Fruit fly (Drosophila melanogaster) whole organism, prepupa: ENCODE results near the gene beat-IIb.

Source experiments
- CG10631 ChIP-seq: fragments of 200-800 bp; sonication (Bioruptor generic); optimal IDR thresholded peaks from 2 replicates; lab custom pipeline; 2016; ENCODE audit warnings: missing biosample characterization, missing genetic modification characterization
- CG10669 ChIP-seq: fragments of 200-800 bp; sonication (Bioruptor generic); optimal IDR thresholded peaks from 3 replicates; lab custom pipeline; 2018; ENCODE audit warnings: missing biosample characterization, mild to moderate bottlenecking, missing genetic modification characterization, moderate library complexity
- CG11294 ChIP-seq: fragments of 200-800 bp; sonication (Bioruptor generic); IDR thresholded peaks from 2 replicates; pipeline ENCODE4 v1.3.6; 2022; ENCODE audit warnings: missing biosample characterization, missing genetic modification characterization
- CG11762 ChIP-seq: fragments of 200-800 bp; sonication (Bioruptor generic); optimal IDR thresholded peaks from 3 replicates; lab custom pipeline; 2016; ENCODE audit warnings: missing biosample characterization, missing genetic modification characterization; ENCODE audit not compliant: insufficient read depth
- CG11902 ChIP-seq: fragments of 200-800 bp; sonication (Bioruptor generic); optimal IDR thresholded peaks from 3 replicates; lab custom pipeline; 2016; ENCODE audit warnings: missing biosample characterization, missing genetic modification characterization
- CG1621 ChIP-seq: fragments of 200-800 bp; sonication (Bioruptor generic); optimal IDR thresholded peaks from 3 replicates; lab custom pipeline; 2018; ENCODE audit warnings: missing biosample characterization, mild to moderate bottlenecking, missing genetic modification characterization
- CG3032 ChIP-seq: fragments of 200-800 bp; optimal IDR thresholded peaks from 2 replicates; lab custom pipeline; 2019; ENCODE audit warnings: missing biosample characterization, mild to moderate bottlenecking, missing genetic modification characterization, moderate library complexity
- CG31627 ChIP-seq: fragments of 200-800 bp; sonication (Bioruptor generic); optimal IDR thresholded peaks from 3 replicates; lab custom pipeline; 2016; ENCODE audit warnings: missing biosample characterization, missing genetic modification characterization
- CG32006 ChIP-seq: fragments of 200-800 bp; sonication (Bioruptor generic); optimal IDR thresholded peaks from 3 replicates; lab custom pipeline; 2017; ENCODE audit warnings: missing biosample characterization, mild to moderate bottlenecking, missing genetic modification characterization
- CG34406 ChIP-seq: fragments of 200-800 bp; sonication (Bioruptor generic); optimal IDR thresholded peaks from 3 replicates; lab custom pipeline; 2016; ENCODE audit warnings: missing biosample characterization, missing genetic modification characterization
- CG3919 ChIP-seq: fragments of 200-800 bp; sonication (Bioruptor generic); optimal IDR thresholded peaks from 3 replicates; lab custom pipeline; 2016; ENCODE audit warnings: missing biosample characterization, missing genetic modification characterization
- CG4318 ChIP-seq: fragments of 200-800 bp; sonication (Bioruptor generic); optimal IDR thresholded peaks from 3 replicates; lab custom pipeline; 2017; ENCODE audit warnings: missing biosample characterization, mild to moderate bottlenecking, missing genetic modification characterization
- CG6163 ChIP-seq: fragments of 200-800 bp; sonication (Bioruptor generic); IDR thresholded peaks from 3 replicates; pipeline ENCODE4 v1.3.6; 2022; ENCODE audit warnings: missing biosample characterization, missing genetic modification characterization
- CG6276 ChIP-seq: fragments of 200-800 bp; sonication (Bioruptor generic); optimal IDR thresholded peaks from 2 replicates; lab custom pipeline; 2017; ENCODE audit warnings: missing biosample characterization, mild to moderate bottlenecking, missing genetic modification characterization
- CG6808 ChIP-seq: fragments of 200-800 bp; sonication (Bioruptor generic); optimal IDR thresholded peaks from 3 replicates; lab custom pipeline; 2017; ENCODE audit warnings: missing biosample characterization, missing genetic modification characterization, mild to moderate bottlenecking, moderate library complexity, missing genetic modification reagents
- CG6854 ChIP-seq: fragments of 200-800 bp; sonication (Bioruptor generic); optimal IDR thresholded peaks from 2 replicates; lab custom pipeline; 2017; ENCODE audit warnings: missing biosample characterization, mild to moderate bottlenecking, missing genetic modification characterization
- CG7368 ChIP-seq: fragments of 200-800 bp; sonication (Bioruptor generic); optimal IDR thresholded peaks from 3 replicates; lab custom pipeline; 2016; ENCODE audit warnings: missing biosample characterization, missing genetic modification characterization
- CG8119 ChIP-seq: fragments of 200-800 bp; sonication (Bioruptor generic); IDR thresholded peaks from 3 replicates; pipeline ENCODE4 v1.3.6; 2022; ENCODE audit warnings: missing biosample characterization, missing genetic modification characterization
- CG8632 ChIP-seq: fragments of 200-800 bp; sonication (Bioruptor generic); optimal IDR thresholded peaks from 3 replicates; lab custom pipeline; 2016; ENCODE audit warnings: missing biosample characterization, missing genetic modification characterization
- CG9139 ChIP-seq: fragments of 200-800 bp; sonication (Bioruptor generic); optimal IDR thresholded peaks from 3 replicates; lab custom pipeline; 2017; ENCODE audit warnings: missing biosample characterization, mild to moderate bottlenecking, missing genetic modification characterization
- Eip75B ChIP-seq: fragments of 200-800 bp; sonication (Bioruptor generic); optimal IDR thresholded peaks from 3 replicates; lab custom pipeline; 2016; ENCODE audit warnings: missing biosample characterization, missing genetic modification characterization
- Eip78C ChIP-seq: fragments of 200-800 bp; sonication (Bioruptor generic); peaks from one replicate; lab custom pipeline; 2016; ENCODE audit warnings: missing biosample characterization, missing genetic modification characterization
- Ets21C ChIP-seq: fragments of 200-800 bp; sonication (Bioruptor generic); optimal IDR thresholded peaks from 3 replicates; lab custom pipeline; 2016; ENCODE audit warnings: missing biosample characterization, missing genetic modification characterization
- Ets96B ChIP-seq: fragments of 200-800 bp; optimal IDR thresholded peaks from 2 replicates; lab custom pipeline; 2019; ENCODE audit warnings: missing biosample characterization, mild to moderate bottlenecking, missing genetic modification characterization, moderate library complexity
- Hr38 ChIP-seq: sonication (Bioruptor generic); optimal IDR thresholded peaks from 2 replicates; lab custom pipeline; 2016; ENCODE audit warnings: missing biosample characterization, missing genetic modification characterization
- Hr39 ChIP-seq: fragments of 200-800 bp; sonication (Bioruptor generic); optimal IDR thresholded peaks from 2 replicates; lab custom pipeline; 2016; ENCODE audit warnings: missing biosample characterization, missing genetic modification characterization
- Hr4 ChIP-seq: fragments of 200-800 bp; sonication (Bioruptor generic); optimal IDR thresholded peaks from 3 replicates; lab custom pipeline; 2016; ENCODE audit warnings: missing biosample characterization, missing genetic modification characterization
- Lpt ChIP-seq: fragments of 200-800 bp; sonication (Bioruptor generic); optimal IDR thresholded peaks from 3 replicates; lab custom pipeline; 2016; ENCODE audit warnings: missing biosample characterization, missing genetic modification characterization
- Met ChIP-seq: fragments of 200-800 bp; sonication (Bioruptor generic); optimal IDR thresholded peaks from 3 replicates; lab custom pipeline; 2016; ENCODE audit warnings: missing biosample characterization, missing genetic modification characterization
- OdsH ChIP-seq: fragments of 200-800 bp; sonication (Bioruptor generic); optimal IDR thresholded peaks from 3 replicates; lab custom pipeline; 2016; ENCODE audit warnings: missing biosample characterization, missing genetic modification characterization
- Smox ChIP-seq: fragments of 200-800 bp; sonication (Bioruptor generic); optimal IDR thresholded peaks from 3 replicates; lab custom pipeline; 2016; ENCODE audit warnings: missing biosample characterization, missing genetic modification characterization
- Sox102F ChIP-seq: fragments of 200-800 bp; sonication (Bioruptor generic); optimal IDR thresholded peaks from 2 replicates; lab custom pipeline; 2016; ENCODE audit warnings: missing biosample characterization, mild to moderate bottlenecking, missing genetic modification characterization
- Sox15 ChIP-seq: fragments of 200-800 bp; sonication (Bioruptor generic); optimal IDR thresholded peaks from 3 replicates; lab custom pipeline; 2016; ENCODE audit warnings: missing biosample characterization, missing genetic modification characterization
- achi ChIP-seq: fragments of 200-800 bp; sonication (Bioruptor generic); optimal IDR thresholded peaks from 3 replicates; lab custom pipeline; 2016; ENCODE audit warnings: missing biosample characterization, missing genetic modification characterization
- acj6 ChIP-seq: fragments of 200-800 bp; sonication (Bioruptor generic); optimal IDR thresholded peaks from 3 replicates; lab custom pipeline; 2016; ENCODE audit warnings: missing biosample characterization, missing genetic modification characterization
- cyc ChIP-seq: fragments of 200-800 bp; sonication (Bioruptor generic); optimal IDR thresholded peaks from 3 replicates; lab custom pipeline; 2016; ENCODE audit warnings: missing biosample characterization, missing genetic modification characterization
- dac ChIP-seq: fragments of 200-800 bp; sonication (Bioruptor generic); optimal IDR thresholded peaks from 2 replicates; lab custom pipeline; 2017; ENCODE audit warnings: missing biosample characterization, mild to moderate bottlenecking, missing genetic modification characterization
- dsx ChIP-seq: fragments of 200-800 bp; optimal IDR thresholded peaks from 3 replicates; lab custom pipeline; 2019; ENCODE audit warnings: missing biosample characterization, mild to moderate bottlenecking, missing genetic modification characterization, moderate library complexity; ENCODE audit not compliant: poor library complexity, severe bottlenecking
- fd59A ChIP-seq: fragments of 200-800 bp; sonication (Bioruptor generic); optimal IDR thresholded peaks from 2 replicates; lab custom pipeline; 2017; ENCODE audit warnings: missing biosample characterization, mild to moderate bottlenecking, missing genetic modification characterization, missing genetic modification reagents
- fd85E ChIP-seq: fragments of 200-800 bp; sonication (Bioruptor generic); optimal IDR thresholded peaks from 3 replicates; lab custom pipeline; 2016; ENCODE audit warnings: missing biosample characterization, missing genetic modification characterization
- fkh ChIP-seq: fragments of 200-800 bp; sonication (Bioruptor generic); optimal IDR thresholded peaks from 3 replicates; lab custom pipeline; 2017; ENCODE audit warnings: missing biosample characterization, mild to moderate bottlenecking, missing genetic modification characterization, moderate library complexity
- lz ChIP-seq: fragments of 200-800 bp; sonication (Bioruptor generic); optimal IDR thresholded peaks from 3 replicates; lab custom pipeline; 2016; ENCODE audit warnings: missing biosample characterization, missing genetic modification characterization
- pdm3 ChIP-seq: fragments of 200-800 bp; sonication (Bioruptor generic); optimal IDR thresholded peaks from 3 replicates; lab custom pipeline; 2016; ENCODE audit warnings: missing biosample characterization, missing genetic modification characterization
- salr ChIP-seq, 2 experiments: fragments of 200-800 bp; sonication (Bioruptor generic); optimal IDR thresholded peaks; 3 replicates each; lab custom pipeline; 2016 to 2018; ENCODE audit warnings: missing biosample characterization in 2 of 2, missing genetic modification characterization in 2 of 2, mild to moderate bottlenecking in 1 of 2
- spab ChIP-seq: fragments of 200-800 bp; sonication (Bioruptor generic); optimal IDR thresholded peaks from 2 replicates; lab custom pipeline; 2017; ENCODE audit warnings: missing biosample characterization, mild to moderate bottlenecking, missing genetic modification characterization, missing genetic modification reagents
- ss ChIP-seq, 2 experiments: fragments of 200-800 bp; sonication (Bioruptor generic); optimal IDR thresholded peaks; 2 replicates in 1 of 2; 3 replicates in 1 of 2; lab custom pipeline; 2017 to 2018; ENCODE audit warnings: mild to moderate bottlenecking in 2 of 2, missing biosample characterization in 2 of 2, missing genetic modification characterization in 2 of 2, moderate library complexity in 1 of 2
- svp ChIP-seq: fragments of 200-800 bp; sonication (Bioruptor generic); peaks from one replicate; lab custom pipeline; 2016; ENCODE audit warnings: missing biosample characterization, missing genetic modification characterization
- topi ChIP-seq: fragments of 200-800 bp; sonication (Bioruptor generic); optimal IDR thresholded peaks from 3 replicates; lab custom pipeline; 2016; ENCODE audit warnings: missing biosample characterization, missing genetic modification characterization
- vri ChIP-seq: fragments of 200-800 bp; sonication (Bioruptor generic); optimal IDR thresholded peaks from 3 replicates; lab custom pipeline; 2016; ENCODE audit warnings: missing biosample characterization, mild to moderate bottlenecking, missing genetic modification characterization

The beat-IIb gene

dm6 chr3R:17193657-17194056 is 71.2 kb downstream of the beat-IIb start:
- TF ChIP-seq CG11902 (GFP tag; lab: Kevin White, UChicago) (no peak), fd85E (GFP tag; lab: Kevin White, UChicago) (no peak), CG10669 (GFP tag; lab: Kevin White, UChicago) (peak; percentile 36), CG1621 (tag; lab: Kevin White, UChicago) (peak; percentile 30), fkh (GFP tag; lab: Kevin White, UChicago) (no peak), CG3032 (tag; lab: Kevin White, UChicago) (peak; percentile 45), spab (GFP tag; lab: Kevin White, UChicago) (peak; percentile 23), dsx (GFP tag; lab: Kevin White, UChicago) (peak; percentile 46), salr (GFP tag; optimal IDR thresholded peaks at IDR 0.05; lab: Kevin White, UChicago) (peak in 1 of 2 experiments; percentile 15), svp (peak; percentile 1), Ets96B (peak; percentile 31), CG8119 (no peak), Sox102F (GFP tag; lab: Kevin White, UChicago) (no peak), OdsH (GFP tag; lab: Kevin White, UChicago) (peak; percentile 0), Eip78C (GFP tag; lab: Kevin White, UChicago) (peak; percentile 52), CG6808 (GFP tag; lab: Kevin White, UChicago) (peak; percentile 30)
- TF ChIP-seq, all 60 proteins: peak for 11

- TF ChIP-seq fkh (GFP tag; lab: Kevin White, UChicago): no peak
- no peak for TF ChIP-seq CG8119
- TF ChIP-seq Sox102F (GFP tag; lab: Kevin White, UChicago): no peak
- no peak for TF ChIP-seq topi (GFP tag; lab: Kevin White, UChicago)
- TF ChIP-seq CG3919: peak; percentile 13
- TF ChIP-seq CG7368 (GFP tag; lab: Kevin White, UChicago): no peak
- no peak for TF ChIP-seq pdm3
- no peak for TF ChIP-seq Hr39 (GFP tag; lab: Kevin White, UChicago)
- TF ChIP-seq CG6854 (GFP tag; lab: Kevin White, UChicago): no peak
- no peak for TF ChIP-seq CG6808 (GFP tag; lab: Kevin White, UChicago)
- TF ChIP-seq CG34406 (GFP tag; lab: Kevin White, UChicago): no peak
- no peak for TF ChIP-seq vri (GFP tag; lab: Kevin White, UChicago)
- TF ChIP-seq Hr38: no peak
- no peak for TF ChIP-seq CG4318 (GFP tag; lab: Kevin White, UChicago)
- TF ChIP-seq CG8632 (GFP tag; lab: Kevin White, UChicago): no peak
- peak; percentile 12 for TF ChIP-seq Eip75B (GFP tag; lab: Kevin White, UChicago)
- TF ChIP-seq CG11294 (GFP tag; lab: Robert Waterston, UW): no peak
- TF ChIP-seq dac (GFP tag; lab: Kevin White, UChicago): no peak
- no peak for TF ChIP-seq fd59A (GFP tag; lab: Kevin White, UChicago)
- no peak for TF ChIP-seq CG9139 (GFP tag; lab: Kevin White, UChicago)
- TF ChIP-seq CG6163 (GFP tag; lab: Robert Waterston, UW): peak; percentile 65; the same call in 2 of the 3 replicates
- no peak for TF ChIP-seq salr (GFP tag; optimal IDR thresholded peaks at IDR 0.05; lab: Kevin White, UChicago)
- no peak for TF ChIP-seq CG32006 (GFP tag; lab: Kevin White, UChicago)
- no peak for TF ChIP-seq CG31627 (GFP tag; lab: Kevin White, UChicago)
- TF ChIP-seq cyc (GFP tag; lab: Kevin White, UChicago): no peak
- TF ChIP-seq CG6276 (GFP tag; lab: Kevin White, UChicago): no peak
- no peak for TF ChIP-seq dsx (GFP tag; lab: Kevin White, UChicago)
- TF ChIP-seq Hr4 (GFP tag; lab: Kevin White, UChicago): no peak
- TF ChIP-seq Eip78C (GFP tag; lab: Kevin White, UChicago): peak; percentile 70
- no peak for TF ChIP-seq CG11762 (GFP tag; lab: Kevin White, UChicago)
- TF ChIP-seq Smox (GFP tag; lab: Kevin White, UChicago): no peak
- no peak for TF ChIP-seq achi (GFP tag; lab: Kevin White, UChicago)
- TF ChIP-seq svp: no peak
- no peak for TF ChIP-seq Met (GFP tag; lab: Kevin White, UChicago)
- TF ChIP-seq acj6 (GFP tag; lab: Kevin White, UChicago): no peak
- peak; percentile 9 for TF ChIP-seq CG10631
- no peak for TF ChIP-seq Ets96B
- TF ChIP-seq Sox15 (GFP tag; lab: Kevin White, UChicago): no peak
- TF ChIP-seq ss (GFP tag; optimal IDR thresholded peaks at IDR 0.05; lab: Kevin White, UChicago): no peak
- TF ChIP-seq Lpt (GFP tag; lab: Kevin White, UChicago): no peak
- no peak for TF ChIP-seq lz (GFP tag; lab: Kevin White, UChicago)
- no peak for TF ChIP-seq Ets21C (GFP tag; lab: Kevin White, UChicago)
- no peak for TF ChIP-seq CG1621 (tag; lab: Kevin White, UChicago)
These were observed 72.8 kb downstream of the beat-IIb start for dm6 chr3R:17192009-17192408.
